Worm (Caenorhabditis elegans): ENCODE results near the gene gas-1.

Gene gas-1

ce11 chrX:15590347-15590928, at the start of gene gas-1:
Gene gas-1 (minus strand): TSS chrX:15590397.
- TF ChIP-seq fkh-6 (tag; optimal IDR thresholded peaks at IDR 0.05): no peak
- TF ChIP-seq unc-42 (tag; optimal IDR thresholded peaks at IDR 0.05): no peak
- TF ChIP-seq Y22D7AL.16 (tag; optimal IDR thresholded peaks at IDR 0.05): no peak
- no peak for TF ChIP-seq ceh-34 (tag; optimal IDR thresholded peaks at IDR 0.05)
- TF ChIP-seq pax-1 (tag; optimal IDR thresholded peaks at IDR 0.05): no peak
- no peak for TF ChIP-seq C08G9.2 (tag; optimal IDR thresholded peaks at IDR 0.05)
- TF ChIP-seq lin-11 (tag; optimal IDR thresholded peaks at IDR 0.05): no peak
- TF ChIP-seq rnt-1 (tag; optimal IDR thresholded peaks at IDR 0.05): no peak
- TF ChIP-seq ama-1 (optimal IDR thresholded peaks at IDR 0.05): no peak
- TF ChIP-seq pha-2 (tag; optimal IDR thresholded peaks at IDR 0.05): no peak
- TF ChIP-seq sox-2 (GFP tag; IDR thresholded peaks at IDR 0.05): no peak
- TF ChIP-seq pros-1 (tag; optimal IDR thresholded peaks at IDR 0.05): no peak
- no peak for TF ChIP-seq ceh-19 (GFP tag; optimal IDR thresholded peaks at IDR 0.05)
- TF ChIP-seq C38D4.7 (GFP tag; optimal IDR thresholded peaks at IDR 0.05): no peak
- TF ChIP-seq ztf-16 (tag; optimal IDR thresholded peaks at IDR 0.05): no peak
- TF ChIP-seq pha-4 (tag; optimal IDR thresholded peaks at IDR 0.05): no peak
- no peak for TF ChIP-seq ttx-3 (tag; optimal IDR thresholded peaks at IDR 0.05)
- TF ChIP-seq lim-6 (tag; optimal IDR thresholded peaks at IDR 0.05): no peak
- TF ChIP-seq fkh-10 (GFP tag; optimal IDR thresholded peaks at IDR 0.05): no peak

DNA sequence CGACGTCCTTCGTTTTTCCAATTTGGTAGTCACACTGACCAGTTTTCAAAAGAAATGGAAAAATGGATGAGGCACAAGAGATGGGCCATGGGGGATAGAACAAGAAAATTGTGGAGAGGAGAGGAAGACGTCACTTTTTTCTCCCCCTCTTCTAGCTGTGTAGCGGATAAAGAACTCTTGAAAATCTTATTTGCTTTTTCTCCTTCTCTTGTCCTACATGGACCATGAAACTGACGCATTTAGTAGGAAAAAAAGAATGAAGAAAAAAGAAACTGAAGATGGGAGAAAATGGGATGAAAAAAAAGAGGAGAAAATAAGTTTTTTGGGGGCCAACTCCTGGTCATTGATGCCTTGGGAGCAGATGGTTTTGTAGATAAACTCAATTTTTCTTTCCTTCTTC, 43.8 kb upstream of the gas-1 start:
- TF ChIP-seq unc-42 (tag; optimal IDR thresholded peaks at IDR 0.05): peak; percentile 92
- no peak for TF ChIP-seq ceh-34 (tag; optimal IDR thresholded peaks at IDR 0.05)

ce11 chrX:15630790-15631204, 40.6 kb upstream of the gas-1 start:
- TF ChIP-seq hlh-30 (tag; optimal IDR thresholded peaks at IDR 0.05; ENCODE audit: insufficient read depth): no peak
- TF ChIP-seq ceh-34 (tag; optimal IDR thresholded peaks at IDR 0.05): no peak
- no peak for TF ChIP-seq nhr-232 (tag; optimal IDR thresholded peaks at IDR 0.05)
- TF ChIP-seq nfya-1 (tag; optimal IDR thresholded peaks at IDR 0.05): peak; percentile 38
- TF ChIP-seq sox-2 (GFP tag; IDR thresholded peaks at IDR 0.05): no peak
- no peak for TF ChIP-seq C08G9.2 (tag; optimal IDR thresholded peaks at IDR 0.05)
- TF ChIP-seq ref-2 (tag; optimal IDR thresholded peaks at IDR 0.05): no peak
- peak; percentile 39 for TF ChIP-seq ceh-14 (tag; optimal IDR thresholded peaks at IDR 0.05)
- no peak for TF ChIP-seq mec-3 (tag; optimal IDR thresholded peaks at IDR 0.05; ENCODE audit: borderline replicate concordance)
- TF ChIP-seq hlh-8 (tag; optimal IDR thresholded peaks at IDR 0.05): no peak
- no peak for TF ChIP-seq zip-5 (tag; optimal IDR thresholded peaks at IDR 0.05)
- TF ChIP-seq tbx-7 (tag; optimal IDR thresholded peaks at IDR 0.05): no peak
- no peak for TF ChIP-seq ceh-30 (tag; optimal IDR thresholded peaks at IDR 0.05)
- no peak for TF ChIP-seq rnt-1 (tag; optimal IDR thresholded peaks at IDR 0.05)
- no peak for TF ChIP-seq ahr-1 (tag; optimal IDR thresholded peaks at IDR 0.05)
- no peak for TF ChIP-seq Y22D7AL.16 (tag; optimal IDR thresholded peaks at IDR 0.05)
- no peak for TF ChIP-seq fax-1 (tag; optimal IDR thresholded peaks at IDR 0.05)
- 0 out of 2 replicates have a peak, but pooled peaks have one; percentile 18 for TF ChIP-seq ceh-45 (GFP tag; IDR thresholded peaks at IDR 0.05)
- no peak for TF ChIP-seq ztf-16 (tag; optimal IDR thresholded peaks at IDR 0.05)
- no peak for TF ChIP-seq elt-4 (tag; optimal IDR thresholded peaks at IDR 0.05)
- TF ChIP-seq ceh-48 (tag; optimal IDR thresholded peaks at IDR 0.05): no peak
- no peak for TF ChIP-seq K09A11.1 (tag; optimal IDR thresholded peaks at IDR 0.05; ENCODE audit: insufficient read depth)
- no peak for TF ChIP-seq hlh-6 (tag; optimal IDR thresholded peaks at IDR 0.05)
- no peak for TF ChIP-seq lim-6 (tag; optimal IDR thresholded peaks at IDR 0.05)
- TF ChIP-seq pqm-1 (tag; optimal IDR thresholded peaks at IDR 0.05): no peak
- no peak for TF ChIP-seq elt-2 (tag; optimal IDR thresholded peaks at IDR 0.05)
- TF ChIP-seq hlh-13 (GFP tag; optimal IDR thresholded peaks at IDR 0.05): no peak
- TF ChIP-seq ceh-2 (tag; optimal IDR thresholded peaks at IDR 0.05): no peak
- peak; percentile 77 for TF ChIP-seq unc-42 (tag; optimal IDR thresholded peaks at IDR 0.05)
- TF ChIP-seq ceh-18 (tag; optimal IDR thresholded peaks at IDR 0.05): peak; percentile 25
- no peak for TF ChIP-seq gmeb-2 (tag; optimal IDR thresholded peaks at IDR 0.05)
- no peak for TF ChIP-seq pax-1 (tag; optimal IDR thresholded peaks at IDR 0.05)
- no peak for TF ChIP-seq pat-9 (tag; optimal IDR thresholded peaks at IDR 0.05)
- no peak for TF ChIP-seq madf-2 (tag; optimal IDR thresholded peaks at IDR 0.05)
- TF ChIP-seq che-1 (tag; optimal IDR thresholded peaks at IDR 0.05): no peak
- TF ChIP-seq K02D7.2 (tag; optimal IDR thresholded peaks at IDR 0.05): no peak
- TF ChIP-seq npax-4 (tag; optimal IDR thresholded peaks at IDR 0.05): no peak
- no peak for TF ChIP-seq ama-1 (optimal IDR thresholded peaks at IDR 0.05)
- no peak for TF ChIP-seq odd-2 (tag; optimal IDR thresholded peaks at IDR 0.05)
